Fruit fly (Drosophila melanogaster) whole organism, embryonic: ENCODE results near the gene Agpat1.
A peak's percentile ranks its signal among the peaks of the same experiment; 100 is the strongest.

ENCODE experiments used
- B-H1 ChIP-seq: fragments of 200-800 bp; sonication (Bioruptor generic); IDR thresholded peaks from 3 replicates; pipeline ENCODE4 v1.3.6; 2022; ENCODE audit warnings: missing biosample characterization, missing genetic modification characterization
- Blimp-1 ChIP-seq: fragments of 200-800 bp; sonication (Bioruptor generic); optimal IDR thresholded peaks from 3 replicates; lab custom pipeline; 2018; ENCODE audit warnings: missing biosample characterization, missing genetic modification characterization, mild to moderate bottlenecking, moderate library complexity, missing genetic modification reagents
- CG10565 ChIP-seq: fragments of 200-800 bp; sonication (Bioruptor generic); optimal IDR thresholded peaks from 3 replicates; lab custom pipeline; 2016; ENCODE audit warnings: missing biosample characterization, mild to moderate bottlenecking, missing genetic modification characterization
- CG10979 ChIP-seq: fragments of 200-800 bp; sonication (Bioruptor generic); optimal IDR thresholded peaks from 2 replicates; lab custom pipeline; 2018; ENCODE audit warnings: missing biosample characterization, mild to moderate bottlenecking, missing genetic modification characterization, moderate library complexity
- CG12391 ChIP-seq: fragments of 200-800 bp; sonication (Bioruptor generic); optimal IDR thresholded peaks from 3 replicates; lab custom pipeline; 2018; ENCODE audit warnings: missing biosample characterization, mild to moderate bottlenecking, missing genetic modification characterization, moderate library complexity
- CG13287 ChIP-seq: fragments of 200-800 bp; sonication (Bioruptor generic); IDR thresholded peaks from 2 replicates; pipeline ENCODE4 v1.3.6; 2022; ENCODE audit warnings: missing biosample characterization, missing genetic modification characterization; ENCODE audit not compliant: partially characterized antibody
- CG13775 ChIP-seq: fragments of 200-800 bp; sonication (Bioruptor generic); optimal IDR thresholded peaks from 3 replicates; lab custom pipeline; 2017; ENCODE audit warnings: missing biosample characterization, mild to moderate bottlenecking, missing genetic modification characterization
- CG14441 ChIP-seq: fragments of 200-800 bp; sonication (Bioruptor generic); IDR thresholded peaks from 2 replicates; pipeline ENCODE4 v1.3.6; 2022; ENCODE audit warnings: missing biosample characterization, missing genetic modification characterization
- CG15514 ChIP-seq: fragments of 200-800 bp; sonication (Bioruptor generic); optimal IDR thresholded peaks from 3 replicates; lab custom pipeline; 2017; ENCODE audit warnings: missing biosample characterization, missing genetic modification characterization, mild to moderate bottlenecking, moderate library complexity, missing genetic modification reagents
- CG1603 ChIP-seq: fragments of 200-800 bp; sonication (Bioruptor generic); optimal IDR thresholded peaks from 2 replicates; lab custom pipeline; 2019; ENCODE audit warnings: missing biosample characterization, mild to moderate bottlenecking, missing genetic modification characterization, moderate library complexity
- CG17612 ChIP-seq: fragments of 200-800 bp; sonication (Bioruptor generic); IDR thresholded peaks from 2 replicates; pipeline ENCODE4 v1.3.6; 2022; ENCODE audit warnings: missing biosample characterization, missing genetic modification characterization
- CG2120 ChIP-seq: fragments of 200-800 bp; sonication (Bioruptor generic); optimal IDR thresholded peaks from 3 replicates; lab custom pipeline; 2016; ENCODE audit warnings: missing biosample characterization, missing genetic modification characterization
- CG2129 ChIP-seq: fragments of 200-800 bp; sonication (Bioruptor generic); IDR thresholded peaks from 2 replicates; pipeline ENCODE4 v1.3.6; 2022; ENCODE audit warnings: missing biosample characterization, missing genetic modification characterization; ENCODE audit not compliant: partially characterized antibody
- CG31224 ChIP-seq: fragments of 200-800 bp; sonication (Bioruptor generic); IDR thresholded peaks from 2 replicates; pipeline ENCODE4 v1.3.6; 2022; ENCODE audit warnings: missing biosample characterization, missing genetic modification characterization
- CG32772 ChIP-seq: fragments of 200-800 bp; sonication (Bioruptor generic); IDR thresholded peaks from 2 replicates; pipeline ENCODE4 v1.3.6; 2022; ENCODE audit warnings: missing biosample characterization, missing genetic modification characterization
- CG3281 ChIP-seq: fragments of 200-800 bp; sonication (Bioruptor generic); optimal IDR thresholded peaks from 3 replicates; lab custom pipeline; 2017; ENCODE audit warnings: missing biosample characterization, mild to moderate bottlenecking, missing genetic modification characterization
- CG3995 ChIP-seq: fragments of 200-800 bp; sonication (Bioruptor generic); optimal IDR thresholded peaks from 3 replicates; lab custom pipeline; 2016; ENCODE audit warnings: missing biosample characterization, missing genetic modification characterization
- CG4424 ChIP-seq: fragments of 200-800 bp; sonication (Bioruptor generic); optimal IDR thresholded peaks from 3 replicates; lab custom pipeline; 2016; ENCODE audit warnings: missing biosample characterization, missing genetic modification characterization
- CG7839 ChIP-seq: fragments of 200-800 bp; sonication (Bioruptor generic); optimal IDR thresholded peaks from 3 replicates; lab custom pipeline; 2018; ENCODE audit warnings: missing biosample characterization, mild to moderate bottlenecking, missing genetic modification characterization, moderate library complexity
- CG8089 ChIP-seq: fragments of 200-800 bp; sonication (Bioruptor generic); optimal IDR thresholded peaks from 3 replicates; lab custom pipeline; 2016; ENCODE audit warnings: missing biosample characterization, missing genetic modification characterization
- CG9437 ChIP-seq: fragments of 200-800 bp; sonication (Bioruptor generic); optimal IDR thresholded peaks from 2 replicates; lab custom pipeline; 2018; ENCODE audit warnings: missing biosample characterization, mild to moderate bottlenecking, missing genetic modification characterization
- D19A ChIP-seq: fragments of 200-800 bp; optimal IDR thresholded peaks from 3 replicates; lab custom pipeline; 2019; ENCODE audit warnings: missing biosample characterization, mild to moderate bottlenecking, missing genetic modification characterization, moderate library complexity
- MBD-R2 ChIP-seq: fragments of 200-800 bp; sonication (Bioruptor generic); IDR thresholded peaks from 2 replicates; pipeline ENCODE4 v1.3.6; 2022; ENCODE audit warnings: missing biosample characterization, missing genetic modification characterization
- Nf-YA ChIP-seq: fragments of 200-800 bp; sonication (Bioruptor generic); IDR thresholded peaks from 2 replicates; pipeline ENCODE4 v1.3.6; 2022; ENCODE audit warnings: missing biosample characterization, missing genetic modification characterization
- Oli ChIP-seq: fragments of 200-800 bp; sonication (Bioruptor generic); optimal IDR thresholded peaks from 2 replicates; lab custom pipeline; 2018; ENCODE audit warnings: missing biosample characterization, mild to moderate bottlenecking, missing genetic modification characterization, moderate library complexity
- PHDP ChIP-seq: fragments of 200-800 bp; sonication (Bioruptor generic); optimal IDR thresholded peaks from 3 replicates; lab custom pipeline; 2018; ENCODE audit warnings: missing biosample characterization, mild to moderate bottlenecking, missing genetic modification characterization, moderate library complexity
- Poxn ChIP-seq: fragments of 200-800 bp; sonication (Bioruptor generic); IDR thresholded peaks from 2 replicates; pipeline ENCODE4 v1.3.6; 2022; ENCODE audit warnings: missing biosample characterization, missing genetic modification characterization
- Ravus ChIP-seq: fragments of 200-800 bp; sonication (Bioruptor generic); IDR thresholded peaks from 2 replicates; pipeline ENCODE4 v1.3.6; 2022; ENCODE audit warnings: missing biosample characterization, missing genetic modification characterization
- Spps ChIP-seq: fragments of 200-800 bp; sonication (Bioruptor generic); optimal IDR thresholded peaks from 2 replicates; lab custom pipeline; 2018; ENCODE audit warnings: missing biosample characterization, mild to moderate bottlenecking, missing genetic modification characterization
- Sry-δ ChIP-seq: fragments of 200-800 bp; sonication (Bioruptor generic); optimal IDR thresholded peaks from 2 replicates; lab custom pipeline; 2016; ENCODE audit warnings: missing biosample characterization, missing genetic modification characterization
- Stat92E ChIP-seq, 3 experiments: fragments of >200 bp in 2 of 3; fragments of 200-800 bp in 1 of 3; sonication (Bioruptor generic) in 1 of 3; optimal IDR thresholded peaks; 2 replicates each; lab custom pipeline; 2017 to 2019; ENCODE audit warnings: missing biosample characterization in 3 of 3, missing genetic modification characterization in 3 of 3, mild to moderate bottlenecking in 1 of 3, moderate library complexity in 1 of 3
- Xrp1 ChIP-seq: fragments of 200-800 bp; sonication (Bioruptor generic); IDR thresholded peaks from 2 replicates; pipeline ENCODE4 v1.3.6; 2022; ENCODE audit warnings: missing biosample characterization, missing genetic modification characterization
- YL-1 ChIP-seq: fragments of 200-800 bp; sonication (Bioruptor generic); optimal IDR thresholded peaks from 3 replicates; lab custom pipeline; 2017; ENCODE audit warnings: missing biosample characterization, mild to moderate bottlenecking, missing genetic modification characterization
- ac ChIP-seq: fragments of 200-800 bp; sonication (Bioruptor generic); optimal IDR thresholded peaks from 3 replicates; lab custom pipeline; 2017; ENCODE audit warnings: missing biosample characterization, mild to moderate bottlenecking, missing genetic modification characterization
- az2 ChIP-seq: fragments of 200-800 bp; sonication (Bioruptor generic); optimal IDR thresholded peaks from 3 replicates; lab custom pipeline; 2016; ENCODE audit warnings: missing biosample characterization, missing genetic modification characterization
- bsh ChIP-seq, 2 experiments: fragments of 200-800 bp; sonication (Bioruptor generic); optimal IDR thresholded peaks; 2 replicates each; lab custom pipeline; 2017 to 2018; ENCODE audit warnings: mild to moderate bottlenecking in 2 of 2, missing biosample characterization in 2 of 2, missing genetic modification characterization in 2 of 2, moderate library complexity in 1 of 2
- btn ChIP-seq: fragments of 200-800 bp; sonication (Bioruptor generic); optimal IDR thresholded peaks from 2 replicates; lab custom pipeline; 2016; ENCODE audit warnings: missing biosample characterization, missing genetic modification characterization
- chif ChIP-seq, 2 experiments: fragments of 200-800 bp; sonication (Bioruptor generic); optimal IDR thresholded peaks; 3 replicates each; lab custom pipeline; 2016; ENCODE audit warnings: missing biosample characterization in 2 of 2, missing genetic modification characterization in 2 of 2
- eve ChIP-seq, 2 experiments: fragments of >200 bp; optimal IDR thresholded peaks; 2 replicates each; lab custom pipeline; 2017; ENCODE audit warnings: missing biosample characterization in 2 of 2, missing genetic modification characterization in 2 of 2
- gem ChIP-seq: fragments of 200-800 bp; sonication (Bioruptor generic); optimal IDR thresholded peaks from 2 replicates; lab custom pipeline; 2019; ENCODE audit warnings: missing biosample characterization, mild to moderate bottlenecking, missing genetic modification characterization, moderate library complexity
- mam ChIP-seq: fragments of 200-800 bp; sonication (Bioruptor generic); optimal IDR thresholded peaks from 3 replicates; lab custom pipeline; 2016; ENCODE audit warnings: missing biosample characterization, missing genetic modification characterization
- nmo ChIP-seq: fragments of 200-800 bp; sonication (Bioruptor generic); optimal IDR thresholded peaks from 2 replicates; lab custom pipeline; 2018; ENCODE audit warnings: missing biosample characterization, mild to moderate bottlenecking, missing genetic modification characterization, moderate library complexity
- onecut ChIP-seq: fragments of 200-800 bp; sonication (Bioruptor generic); IDR thresholded peaks from 2 replicates; pipeline ENCODE4 v1.3.6; 2022; ENCODE audit warnings: missing biosample characterization, missing genetic modification characterization
- pan ChIP-seq, 4 experiments: fragments of >200 bp in 3 of 4; fragments of 200-800 bp in 1 of 4; sonication (Bioruptor generic) in 1 of 4; optimal IDR thresholded peaks in 3 of 4; IDR thresholded peaks in 1 of 4; 2 replicates each; pipeline versions ENCODE4 v1.3.6 to Lab custom; 2017 to 2022; ENCODE audit warnings: missing biosample characterization in 2 of 4, missing genetic modification characterization in 2 of 4, mixed read lengths in 1 of 4
- row ChIP-seq: fragments of 200-800 bp; sonication (Bioruptor generic); IDR thresholded peaks from 3 replicates; pipeline ENCODE4 v1.3.6; 2022; ENCODE audit warnings: missing biosample characterization, missing genetic modification characterization
- sd ChIP-seq: fragments of 200-800 bp; sonication (Bioruptor generic); optimal IDR thresholded peaks from 3 replicates; lab custom pipeline; 2018; ENCODE audit warnings: missing biosample characterization, mild to moderate bottlenecking, missing genetic modification characterization, moderate library complexity
- stc ChIP-seq: fragments of 200-800 bp; sonication (Bioruptor generic); IDR thresholded peaks from 2 replicates; pipeline ENCODE4 v1.3.6; 2022; ENCODE audit warnings: missing biosample characterization, missing genetic modification characterization
- unpg ChIP-seq: fragments of 200-800 bp; sonication (Bioruptor generic); optimal IDR thresholded peaks from 3 replicates; lab custom pipeline; 2018; ENCODE audit warnings: missing biosample characterization, mild to moderate bottlenecking, missing genetic modification characterization, moderate library complexity
- z ChIP-seq: fragments of 200-800 bp; sonication (Bioruptor generic); IDR thresholded peaks from 3 replicates; pipeline ENCODE4 v1.3.6; 2022; ENCODE audit warnings: missing biosample characterization, missing genetic modification characterization
- zfh1 ChIP-seq: fragments of 200-800 bp; sonication (Bioruptor generic); IDR thresholded peaks from 3 replicates; pipeline ENCODE4 v1.3.6; 2022; ENCODE audit warnings: missing biosample characterization, missing genetic modification characterization

Gene Agpat1

dm6 chrX:12766286-12766685 lies 1.2 kb downstream of the Agpat1 start (continued):
- TF ChIP-seq stc (GFP tag; lab: Robert Waterston, UW): peak; percentile 25; the same call in 1 of the 2 replicates
- peak; percentile 47 for TF ChIP-seq CG1603 (tag; lab: Kevin White, UChicago)
- TF ChIP-seq Sry-δ (GFP tag; lab: Kevin White, UChicago): peak; percentile 6
- TF ChIP-seq btn (GFP tag; lab: Kevin White, UChicago): no peak
- no peak for TF ChIP-seq CG31224 (GFP tag; lab: Robert Waterston, UW)
- no peak for TF ChIP-seq pan (optimal IDR thresholded peaks at IDR 0.05; lab: Kevin White, UChicago)
- no peak for TF ChIP-seq pan (GFP tag; optimal IDR thresholded peaks at IDR 0.05 in 1 of 2, IDR thresholded peaks at IDR 0.05 in 1 of 2)
- peak; percentile 5 for TF ChIP-seq az2
- 0 out of 3 replicates have a peak, but pooled peaks have one; percentile 8 for TF ChIP-seq row (GFP tag; lab: Robert Waterston, UW)
- TF ChIP-seq CG13775: peak; percentile 1
- TF ChIP-seq Blimp-1 (GFP tag; lab: Kevin White, UChicago): peak; percentile 15
- TF ChIP-seq z (GFP tag; lab: Robert Waterston, UW): no peak
- TF ChIP-seq onecut (GFP tag; lab: Robert Waterston, UW): peak; percentile 72
- peak; percentile 50; the same call in 1 of the 2 replicates for TF ChIP-seq Xrp1
- peak; percentile 24 for TF ChIP-seq CG9437 (GFP tag; lab: Kevin White, UChicago)
- TF ChIP-seq zfh1 (GFP tag; lab: Robert Waterston, UW): no peak
- TF ChIP-seq nmo (GFP tag; lab: Kevin White, UChicago): no peak
- TF ChIP-seq CG14441 (GFP tag; lab: Robert Waterston, UW): no peak
- no peak for TF ChIP-seq Stat92E (GFP tag; optimal IDR thresholded peaks at IDR 0.05; lab: Kevin White, UChicago)
- TF ChIP-seq Ravus (GFP tag; lab: Robert Waterston, UW): no peak
- TF ChIP-seq Spps: no peak
- no peak for TF ChIP-seq CG3995 (GFP tag; lab: Kevin White, UChicago)
- no peak for TF ChIP-seq Poxn (GFP tag; lab: Robert Waterston, UW)
- no peak for TF ChIP-seq CG15514 (GFP tag; lab: Kevin White, UChicago)
- peak; percentile 1 for TF ChIP-seq CG12391 (tag; lab: Kevin White, UChicago)
- TF ChIP-seq CG10979 (tag; lab: Kevin White, UChicago): peak; percentile 9
- TF ChIP-seq CG8089 (GFP tag; lab: Kevin White, UChicago): no peak
- no peak for TF ChIP-seq B-H1 (GFP tag; lab: Robert Waterston, UW)
- no peak for TF ChIP-seq D19A (tag; lab: Kevin White, UChicago)
- no peak for TF ChIP-seq CG17612
- TF ChIP-seq Oli (tag; lab: Kevin White, UChicago): peak; percentile 27
- TF ChIP-seq CG3281: no peak
- TF ChIP-seq PHDP (tag; lab: Kevin White, UChicago): peak; percentile 5
- no peak for TF ChIP-seq CG2129 (GFP tag; lab: Robert Waterston, UW)
- no peak for TF ChIP-seq Nf-YA (GFP tag; lab: Robert Waterston, UW)
- TF ChIP-seq unpg (GFP tag; lab: Kevin White, UChicago): peak; percentile 14
- TF ChIP-seq bsh (GFP tag; optimal IDR thresholded peaks at IDR 0.05; lab: Kevin White, UChicago): peak in 1 of 2 experiments; percentile 31
- TF ChIP-seq CG4424 (GFP tag; lab: Kevin White, UChicago): no peak
- peak; percentile 28 for TF ChIP-seq CG2120 (GFP tag; lab: Kevin White, UChicago)
- TF ChIP-seq YL-1 (GFP tag; lab: Kevin White, UChicago): no peak
- no peak for TF ChIP-seq ac
- TF ChIP-seq CG7839 (tag; lab: Kevin White, UChicago): peak; percentile 10
- TF ChIP-seq chif (GFP tag; optimal IDR thresholded peaks at IDR 0.05; lab: Kevin White, UChicago): peak in 1 of 2 experiments; percentile 23
- peak; percentile 6 for TF ChIP-seq mam (GFP tag; lab: Kevin White, UChicago)
- TF ChIP-seq MBD-R2: no peak
- TF ChIP-seq CG13287 (GFP tag; lab: Robert Waterston, UW): no peak
- TF ChIP-seq gem: peak; percentile 37
- peak in 1 of 2 experiments; percentile 59 for TF ChIP-seq eve (GFP tag; optimal IDR thresholded peaks at IDR 0.05; lab: Kevin White, UChicago)
- no peak for TF ChIP-seq CG10565
- TF ChIP-seq CG32772: no peak
- TF ChIP-seq sd (tag; lab: Kevin White, UChicago): no peak
